Fruit fly (Drosophila melanogaster) whole organism, embryonic: ENCODE data around the gene Rai1.

Experiments
- Asciz ChIP-seq: fragments of 200-800 bp; sonication (Bioruptor generic); optimal IDR thresholded peaks from 2 replicates; lab custom pipeline; 2017; ENCODE audit warnings: missing biosample characterization, mild to moderate bottlenecking, missing genetic modification characterization, missing genetic modification reagents
- Atf-2 ChIP-seq: fragments of 200-800 bp; sonication (Bioruptor generic); optimal IDR thresholded peaks from 2 replicates; lab custom pipeline; 2016; ENCODE audit warnings: missing biosample characterization, missing genetic modification characterization
- Atf3 ChIP-seq: fragments of 200-800 bp; sonication (Bioruptor generic); optimal IDR thresholded peaks from 3 replicates; lab custom pipeline; 2016; ENCODE audit warnings: missing biosample characterization, missing genetic modification characterization
- Awh ChIP-seq: fragments of 200-800 bp; sonication (Bioruptor generic); IDR thresholded peaks from 2 replicates; pipeline ENCODE4, ENCODE4 v1.3.6; 2022; ENCODE audit warnings: missing biosample characterization, missing genetic modification characterization
- Blimp-1 ChIP-seq: fragments of 200-800 bp; sonication (Bioruptor generic); optimal IDR thresholded peaks from 3 replicates; lab custom pipeline; 2018; ENCODE audit warnings: missing biosample characterization, missing genetic modification characterization, mild to moderate bottlenecking, moderate library complexity, missing genetic modification reagents
- CG10431 ChIP-seq: fragments of 200-800 bp; sonication (Bioruptor generic); optimal IDR thresholded peaks from 3 replicates; lab custom pipeline; 2018; ENCODE audit warnings: missing biosample characterization, mild to moderate bottlenecking, missing genetic modification characterization
- CG10979 ChIP-seq: fragments of 200-800 bp; sonication (Bioruptor generic); optimal IDR thresholded peaks from 2 replicates; lab custom pipeline; 2018; ENCODE audit warnings: missing biosample characterization, mild to moderate bottlenecking, missing genetic modification characterization, moderate library complexity
- CG11560 ChIP-seq: fragments of 200-800 bp; sonication (Bioruptor generic); IDR thresholded peaks from 3 replicates; pipeline ENCODE4 v1.3.6; 2022; ENCODE audit warnings: missing biosample characterization, missing genetic modification characterization
- CG11696 ChIP-seq: fragments of 200-800 bp; sonication (Bioruptor generic); IDR thresholded peaks from 2 replicates; pipeline ENCODE4 v1.3.6; 2022; ENCODE audit warnings: missing biosample characterization, missing genetic modification characterization
- CG12391 ChIP-seq: fragments of 200-800 bp; sonication (Bioruptor generic); optimal IDR thresholded peaks from 3 replicates; lab custom pipeline; 2018; ENCODE audit warnings: missing biosample characterization, mild to moderate bottlenecking, missing genetic modification characterization, moderate library complexity
- CG12659 ChIP-seq: fragments of 200-800 bp; sonication (Bioruptor generic); optimal IDR thresholded peaks from 3 replicates; lab custom pipeline; 2017; ENCODE audit warnings: mild to moderate bottlenecking, missing biosample characterization, missing genetic modification reagents, missing genetic modification characterization
- CG14441 ChIP-seq: fragments of 200-800 bp; sonication (Bioruptor generic); IDR thresholded peaks from 2 replicates; pipeline ENCODE4 v1.3.6; 2022; ENCODE audit warnings: missing biosample characterization, missing genetic modification characterization
- CG14860 ChIP-seq: fragments of 200-800 bp; sonication (Bioruptor generic); IDR thresholded peaks from 3 replicates; pipeline ENCODE4 v1.3.6; 2022; ENCODE audit warnings: missing biosample characterization, missing genetic modification characterization; ENCODE audit not compliant: partially characterized antibody
- CG15269 ChIP-seq: fragments of 200-800 bp; sonication (Bioruptor generic); optimal IDR thresholded peaks from 2 replicates; lab custom pipeline; 2018; ENCODE audit warnings: missing biosample characterization, mild to moderate bottlenecking, missing genetic modification characterization, moderate library complexity
- CG1602 ChIP-seq: fragments of 200-800 bp; sonication (Bioruptor generic); optimal IDR thresholded peaks from 3 replicates; lab custom pipeline; 2016; ENCODE audit warnings: missing biosample characterization, missing genetic modification characterization
- CG16815 ChIP-seq: fragments of 200-800 bp; sonication (Bioruptor generic); optimal IDR thresholded peaks from 3 replicates; lab custom pipeline; 2017; ENCODE audit warnings: missing biosample characterization, mild to moderate bottlenecking, missing genetic modification characterization
- CG16863 ChIP-seq: fragments of 200-800 bp; sonication (Bioruptor generic); optimal IDR thresholded peaks from 3 replicates; lab custom pipeline; 2016; ENCODE audit warnings: missing biosample characterization, missing genetic modification characterization
- CG2678 ChIP-seq: fragments of 200-800 bp; sonication (Bioruptor generic); optimal IDR thresholded peaks from 3 replicates; lab custom pipeline; 2019; ENCODE audit warnings: missing biosample characterization, mild to moderate bottlenecking, missing genetic modification characterization, moderate library complexity
- CG30431 ChIP-seq: fragments of 200-800 bp; sonication (Bioruptor generic); optimal IDR thresholded peaks from 2 replicates; lab custom pipeline; 2017; ENCODE audit warnings: missing biosample characterization, missing genetic modification characterization
- CG32532 ChIP-seq: fragments of 200-800 bp; sonication (Bioruptor generic); IDR thresholded peaks from 2 replicates; pipeline ENCODE4 v1.3.6; 2022; ENCODE audit warnings: missing biosample characterization, missing genetic modification characterization
- CG4854 ChIP-seq: fragments of 200-800 bp; sonication (Bioruptor generic); optimal IDR thresholded peaks from 2 replicates; lab custom pipeline; 2016; ENCODE audit warnings: missing biosample characterization, missing genetic modification characterization, inconsistent platforms
- CG6654 ChIP-seq: fragments of 200-800 bp; sonication (Bioruptor generic); optimal IDR thresholded peaks from 2 replicates; lab custom pipeline; 2017; ENCODE audit warnings: missing biosample characterization, mild to moderate bottlenecking, missing genetic modification characterization
- CG7745 ChIP-seq: fragments of 200-800 bp; sonication (Bioruptor generic); optimal IDR thresholded peaks from 2 replicates; lab custom pipeline; 2018; ENCODE audit warnings: missing biosample characterization, mild to moderate bottlenecking, missing genetic modification characterization, moderate library complexity
- CG8359 ChIP-seq: fragments of 200-800 bp; sonication (Bioruptor generic); optimal IDR thresholded peaks from 2 replicates; lab custom pipeline; 2017; ENCODE audit warnings: missing biosample characterization, mild to moderate bottlenecking, missing genetic modification characterization, borderline replicate concordance
- CG9215 ChIP-seq: fragments of 200-800 bp; sonication (Bioruptor generic); IDR thresholded peaks from 2 replicates; pipeline ENCODE4 v1.3.6; 2022; ENCODE audit warnings: missing biosample characterization, missing genetic modification characterization
- CG9609 ChIP-seq: fragments of 200-800 bp; sonication (Bioruptor generic); optimal IDR thresholded peaks from 3 replicates; lab custom pipeline; 2016; ENCODE audit warnings: missing biosample characterization, missing genetic modification characterization
- CrebB ChIP-seq: fragments of 200-800 bp; sonication (Bioruptor generic); optimal IDR thresholded peaks from 3 replicates; lab custom pipeline; 2018; ENCODE audit warnings: missing biosample characterization, mild to moderate bottlenecking, missing genetic modification characterization
- Dad ChIP-seq: fragments of 200-800 bp; sonication (Bioruptor generic); optimal IDR thresholded peaks from 3 replicates; lab custom pipeline; 2016; ENCODE audit warnings: missing biosample characterization, missing genetic modification characterization
- E2f2 ChIP-seq: fragments of 200-800 bp; sonication (Bioruptor generic); IDR thresholded peaks from 2 replicates; pipeline ENCODE4 v1.3.6; 2022; ENCODE audit warnings: missing biosample characterization, missing genetic modification characterization
- Ets65A ChIP-seq: fragments of 200-800 bp; sonication (Bioruptor generic); peaks from one replicate; lab custom pipeline; 2016; ENCODE audit warnings: missing biosample characterization, missing genetic modification characterization
- Hmr ChIP-seq: fragments of 200-800 bp; sonication (Bioruptor generic); optimal IDR thresholded peaks from 3 replicates; lab custom pipeline; 2017; ENCODE audit warnings: mild to moderate bottlenecking, missing biosample characterization, missing genetic modification reagents, missing genetic modification characterization
- NC2β ChIP-seq: fragments of 200-800 bp; sonication (Bioruptor generic); optimal IDR thresholded peaks from 2 replicates; lab custom pipeline; 2016; ENCODE audit warnings: missing biosample characterization, missing genetic modification characterization
- Pdp1 ChIP-seq, 2 experiments: fragments of 200-800 bp; sonication (Bioruptor generic); optimal IDR thresholded peaks; 3 replicates each; lab custom pipeline; 2016; ENCODE audit warnings: missing biosample characterization in 2 of 2, missing genetic modification characterization in 2 of 2, mild to moderate bottlenecking in 1 of 2, moderate library complexity in 1 of 2
- az2 ChIP-seq: fragments of 200-800 bp; sonication (Bioruptor generic); optimal IDR thresholded peaks from 3 replicates; lab custom pipeline; 2016; ENCODE audit warnings: missing biosample characterization, missing genetic modification characterization
- en ChIP-seq: fragments of 200-800 bp; sonication (Bioruptor generic); optimal IDR thresholded peaks from 2 replicates; lab custom pipeline; 2016; ENCODE audit warnings: missing biosample characterization, missing genetic modification characterization
- exex ChIP-seq: fragments of 200-800 bp; sonication (Bioruptor generic); optimal IDR thresholded peaks from 4 replicates; lab custom pipeline; 2018; ENCODE audit warnings: missing biosample characterization, mild to moderate bottlenecking, missing genetic modification characterization, moderate library complexity
- gem ChIP-seq: fragments of 200-800 bp; sonication (Bioruptor generic); optimal IDR thresholded peaks from 2 replicates; lab custom pipeline; 2019; ENCODE audit warnings: missing biosample characterization, mild to moderate bottlenecking, missing genetic modification characterization, moderate library complexity
- jumu ChIP-seq: fragments of 200-800 bp; sonication (Bioruptor generic); optimal IDR thresholded peaks from 3 replicates; lab custom pipeline; 2016; ENCODE audit warnings: missing biosample characterization, missing genetic modification characterization
- knrl ChIP-seq: fragments of 200-800 bp; sonication (Bioruptor generic); IDR thresholded peaks from 3 replicates; pipeline ENCODE4 v1.3.6; 2022; ENCODE audit warnings: missing biosample characterization, missing genetic modification characterization; ENCODE audit not compliant: partially characterized antibody
- lov ChIP-seq, 2 experiments: fragments of 200-800 bp in 1 of 2; fragments of >200 bp in 1 of 2; sonication (Bioruptor generic) in 1 of 2; IDR thresholded peaks in 1 of 2; optimal IDR thresholded peaks in 1 of 2; 2 replicates in 1 of 2; 3 replicates in 1 of 2; pipeline versions ENCODE4 v1.3.6 to Lab custom; 2017 to 2022; ENCODE audit warnings: missing biosample characterization in 1 of 2, missing genetic modification characterization in 1 of 2
- luna ChIP-seq: fragments of 200-800 bp; sonication (Bioruptor generic); optimal IDR thresholded peaks from 2 replicates; lab custom pipeline; 2016; ENCODE audit warnings: missing biosample characterization, missing genetic modification characterization
- pb ChIP-seq: fragments of 200-800 bp; sonication (Bioruptor generic); optimal IDR thresholded peaks from 3 replicates; lab custom pipeline; 2016; ENCODE audit warnings: missing biosample characterization, missing genetic modification characterization
- ro ChIP-seq: fragments of 200-800 bp; sonication (Bioruptor generic); IDR thresholded peaks from 2 replicates; pipeline ENCODE4 v1.3.6; 2022; ENCODE audit warnings: missing biosample characterization, missing genetic modification characterization
- sens ChIP-seq: fragments of 200-800 bp; sonication (Bioruptor generic); peaks from one replicate; lab custom pipeline; 2016; ENCODE audit warnings: missing biosample characterization, missing genetic modification characterization
- seq ChIP-seq: fragments of 200-800 bp; sonication (Bioruptor generic); IDR thresholded peaks from 2 replicates; pipeline ENCODE4 v1.3.6; 2022; ENCODE audit warnings: missing biosample characterization, missing genetic modification characterization
- stc ChIP-seq: fragments of 200-800 bp; sonication (Bioruptor generic); IDR thresholded peaks from 2 replicates; pipeline ENCODE4 v1.3.6; 2022; ENCODE audit warnings: missing biosample characterization, missing genetic modification characterization
- trem ChIP-seq: fragments of 200-800 bp; optimal IDR thresholded peaks from 3 replicates; lab custom pipeline; 2019; ENCODE audit warnings: missing biosample characterization, mild to moderate bottlenecking, missing genetic modification characterization, moderate library complexity

Gene Rai1

dm6 chrX:16772882-16773827 lies 30.0 kb downstream of the Rai1 start (continued):
- TF ChIP-seq Atf3 (peak; percentile 36), jumu (peak; percentile 75), knrl (GFP tag; lab: Robert Waterston, UW) (no peak), CG30431 (GFP tag; lab: Kevin White, UChicago) (peak; percentile 46), pb (GFP tag; lab: Kevin White, UChicago) (peak; percentile 49), CG2678 (tag; lab: Kevin White, UChicago) (peak; percentile 42), Hmr (GFP tag; lab: Kevin White, UChicago) (no peak), gem (tag; lab: Kevin White, UChicago) (peak; percentile 59), Ets65A (GFP tag; lab: Kevin White, UChicago) (peak; percentile 89), CG7745 (tag; lab: Kevin White, UChicago) (no peak), CG10979 (tag; lab: Kevin White, UChicago) (peak; percentile 80), exex (no peak), CG4854 (GFP tag; lab: Kevin White, UChicago) (peak; percentile 5), CG12659 (no peak), seq (GFP tag; lab: Robert Waterston, UW) (no peak), CG6654 (GFP tag; lab: Kevin White, UChicago) (no peak), Blimp-1 (peak; percentile 73), lov (optimal IDR thresholded peaks at IDR 0.05; lab: Kevin White, UChicago) (no peak), lov (GFP tag; IDR thresholded peaks at IDR 0.05; lab: Robert Waterston, UW) (peak; percentile 81), CG32532 (GFP tag; lab: Robert Waterston, UW) (peak; percentile 55; the same call in 1 of the 2 replicates), Awh (GFP tag; lab: Robert Waterston, UW) (peak; percentile 83), trem (peak; percentile 9), CG15269 (tag; lab: Kevin White, UChicago) (no peak), CG1602 (GFP tag; lab: Kevin White, UChicago) (peak; percentile 46), Dad (GFP tag; lab: Kevin White, UChicago) (peak; percentile 61), sens (GFP tag; lab: Kevin White, UChicago) (peak; percentile 96), CG11560 (tag; lab: Robert Waterston, UW) (no peak), Atf-2 (peak; percentile 43), CG9609 (GFP tag; lab: Kevin White, UChicago) (peak; percentile 79), luna (GFP tag; lab: Kevin White, UChicago) (no peak), Pdp1 (GFP tag; optimal IDR thresholded peaks at IDR 0.05; lab: Kevin White, UChicago) (peak; percentile 60 to 66), Asciz (peak; percentile 11), CG14860 (no peak), az2 (GFP tag; lab: Kevin White, UChicago) (peak; percentile 55), NC2β (GFP tag; lab: Kevin White, UChicago) (peak; percentile 12), CG16863 (GFP tag; lab: Kevin White, UChicago) (peak; percentile 43), CG14441 (GFP tag; lab: Robert Waterston, UW) (peak; percentile 52), CrebB (no peak), en (GFP tag; lab: Kevin White, UChicago) (peak; percentile 39), CG16815 (GFP tag; lab: Kevin White, UChicago) (peak; percentile 29), CG9215 (peak; percentile 39; the same call in 1 of the 2 replicates), ro (GFP tag; lab: Robert Waterston, UW) (0 out of 2 replicates have a peak, but pooled peaks have one; percentile 15), stc (peak; percentile 73), CG8359 (GFP tag; lab: Kevin White, UChicago) (peak; percentile 28), CG10431 (GFP tag; lab: Kevin White, UChicago) (no peak), E2f2 (GFP tag; lab: Robert Waterston, UW) (peak; percentile 41; the same call in 1 of the 2 replicates), CG11696 (GFP tag; lab: Robert Waterston, UW) (peak; percentile 66; the same call in 1 of the 2 replicates), CG12391 (tag; lab: Kevin White, UChicago) (peak; percentile 34)
